Worm (Caenorhabditis elegans) whole organism, L4 larva: ENCODE measurements around the gene Y37E11B.5.

Source experiments
- F10B5.3 ChIP-seq: sonication (generic microtip); optimal IDR thresholded peaks from 2 replicates; lab custom pipeline; 2016; ENCODE audit warnings: mild to moderate bottlenecking, missing genetic modification characterization, missing compliant biosample characterization
- F44E2.7 ChIP-seq: fragments of 200-800 bp; sonication (Bioruptor generic); IDR thresholded peaks from 2 replicates; pipeline ENCODE4 v2.1.2; 2022; ENCODE audit warnings: missing genetic modification characterization, missing compliant biosample characterization
- R02D3.7 ChIP-seq: fragments of 150-350 bp; sonication (generic microtip); optimal IDR thresholded peaks from 3 replicates; lab custom pipeline; 2014; ENCODE audit warnings: missing biosample characterization, missing genetic modification characterization
- Y105C5A.15 ChIP-seq: fragments of 200-800 bp; sonication (Bioruptor generic); IDR thresholded peaks from 2 replicates; pipeline ENCODE4 v1.3.6; 2022; ENCODE audit warnings: missing genetic modification characterization, missing compliant biosample characterization
- Y48G9A.11 ChIP-seq: fragments of 200-800 bp; sonication (Bioruptor generic); IDR thresholded peaks from 2 replicates; pipeline ENCODE4 v1.3.6; 2022; ENCODE audit warnings: missing genetic modification reagents, missing genetic modification characterization, missing compliant biosample characterization
- aha-1 ChIP-seq: fragments of 150-350 bp; peaks from one replicate; lab custom pipeline; 2014; ENCODE audit warnings: missing biosample characterization, missing genetic modification characterization
- ama-1 ChIP-seq: fragments of 150-350 bp; optimal IDR thresholded peaks from 2 replicates; lab custom pipeline; 2014; ENCODE audit warnings: inconsistent platforms, mixed read lengths
- ces-1 ChIP-seq: fragments of 150-350 bp; sonication (generic microtip); optimal IDR thresholded peaks from 4 replicates; lab custom pipeline; 2014; ENCODE audit warnings: missing biosample characterization, missing genetic modification reagents, missing genetic modification characterization
- ctbp-1 ChIP-seq: fragments of 200-800 bp; sonication (Bioruptor generic); IDR thresholded peaks from 2 replicates; pipeline ENCODE4 v1.3.6; 2022; ENCODE audit warnings: missing genetic modification reagents, missing genetic modification characterization, missing compliant biosample characterization
- dpl-1 ChIP-seq: fragments of 150-350 bp; optimal IDR thresholded peaks from 2 replicates; lab custom pipeline; 2014; ENCODE audit warnings: missing biosample characterization, missing genetic modification reagents, missing genetic modification characterization
- dve-1 ChIP-seq: sonication (generic microtip); optimal IDR thresholded peaks from 2 replicates; lab custom pipeline; 2017; ENCODE audit warnings: antibody characterized with exemption, mild to moderate bottlenecking, missing genetic modification characterization, missing compliant biosample characterization; ENCODE audit not compliant: insufficient read depth
- hlh-11 ChIP-seq: fragments of 200-800 bp; sonication (Bioruptor generic); optimal IDR thresholded peaks from 2 replicates; lab custom pipeline; 2018; ENCODE audit warnings: mild to moderate bottlenecking, missing genetic modification characterization, missing compliant biosample characterization
- hmg-1.1 ChIP-seq: fragments of 200-800 bp; sonication (Bioruptor generic); IDR thresholded peaks from 2 replicates; pipeline ENCODE4 v1.3.6; 2022; ENCODE audit warnings: missing genetic modification reagents, missing genetic modification characterization, missing compliant biosample characterization
- jun-1 ChIP-seq: fragments of 150-350 bp; optimal IDR thresholded peaks from 2 replicates; lab custom pipeline; 2014; ENCODE audit warnings: missing biosample characterization, missing genetic modification reagents, missing genetic modification characterization
- lim-7 ChIP-seq: fragments of 200-800 bp; sonication (Bioruptor generic); IDR thresholded peaks from 2 replicates; pipeline ENCODE4 v1.3.6; 2022; ENCODE audit warnings: missing genetic modification characterization, missing compliant biosample characterization
- lin-38 ChIP-seq: fragments of 200-800 bp; sonication (Bioruptor generic); IDR thresholded peaks from 2 replicates; pipeline ENCODE4 v1.3.6; 2022; ENCODE audit warnings: missing genetic modification reagents, missing genetic modification characterization, missing compliant biosample characterization
- lsy-2 ChIP-seq, 2 experiments: fragments of 150-350 bp in 1 of 2; sonication (generic microtip) in 1 of 2; optimal IDR thresholded peaks; 2 replicates each; lab custom pipeline; 2014 to 2017; ENCODE audit warnings: missing biosample characterization in 2 of 2, missing genetic modification characterization in 2 of 2
- mes-2 ChIP-seq: sonication (generic microtip); optimal IDR thresholded peaks from 2 replicates; lab custom pipeline; 2016; ENCODE audit warnings: missing genotype, mild to moderate bottlenecking, missing genetic modification characterization, missing compliant biosample characterization; ENCODE audit not compliant: poor library complexity, severe bottlenecking
- mxl-2 ChIP-seq: fragments of 200-800 bp; sonication (Bioruptor generic); conservative IDR thresholded peaks from 2 replicates; pipeline ENCODE4 v1.3.6; 2022; ENCODE audit warnings: missing genetic modification reagents, missing genetic modification characterization, missing compliant biosample characterization
- mxl-3 ChIP-seq: fragments of 200-800 bp; sonication (Bioruptor generic); optimal IDR thresholded peaks from 2 replicates; lab custom pipeline; 2018; ENCODE audit warnings: mild to moderate bottlenecking, missing genetic modification characterization, missing compliant biosample characterization
- nhr-28 ChIP-seq: fragments of 150-350 bp; optimal IDR thresholded peaks from 2 replicates; lab custom pipeline; 2014; ENCODE audit warnings: missing biosample characterization, missing genetic modification characterization
- pha-4 ChIP-seq, 2 experiments: fragments of 150-350 bp in 1 of 2; fragments of 200-800 bp in 1 of 2; sonication (Bioruptor generic) in 1 of 2; IDR thresholded peaks in 1 of 2; optimal IDR thresholded peaks in 1 of 2; 2 replicates each; pipeline versions ENCODE4 v1.3.6 to Lab custom; 2014 to 2022; ENCODE audit warnings: missing genetic modification characterization in 2 of 2, missing genetic modification reagents in 2 of 2, missing biosample characterization in 1 of 2, missing compliant biosample characterization in 1 of 2
- set-16 ChIP-seq: fragments of 200-800 bp; sonication (Bioruptor generic); IDR thresholded peaks from 2 replicates; pipeline ENCODE4 v1.3.6; 2022; ENCODE audit warnings: missing genetic modification reagents, missing genetic modification characterization, missing compliant biosample characterization
- snpc-1.2 ChIP-seq: fragments of 200-800 bp; sonication (Bioruptor generic); IDR thresholded peaks from 2 replicates; pipeline ENCODE4 v1.3.6; 2022; ENCODE audit warnings: missing genetic modification reagents, missing genetic modification characterization, missing compliant biosample characterization
- unc-62 ChIP-seq, 3 experiments: fragments of 150-350 bp in 1 of 3; sonication (generic microtip); optimal IDR thresholded peaks in 2 of 3; peaks in 1 of 3; 1 replicate in 1 of 3; 2 replicates in 2 of 3; lab custom pipeline; 2014 to 2017; ENCODE audit warnings: missing biosample characterization in 3 of 3, missing genetic modification characterization in 3 of 3, missing genetic modification reagents in 3 of 3, missing genotype in 1 of 3
- zag-1 ChIP-seq: fragments of 150-350 bp; optimal IDR thresholded peaks from 2 replicates; lab custom pipeline; 2014; ENCODE audit warnings: missing biosample characterization, missing genetic modification characterization
- ztf-11 ChIP-seq: fragments of 150-350 bp; optimal IDR thresholded peaks from 2 replicates; lab custom pipeline; 2014; ENCODE audit warnings: missing biosample characterization, missing genetic modification characterization
- ztf-7 ChIP-seq: fragments of 150-350 bp; optimal IDR thresholded peaks from 2 replicates; lab custom pipeline; 2014; ENCODE audit warnings: missing biosample characterization, missing genetic modification characterization

The Y37E11B.5 gene

DNA sequence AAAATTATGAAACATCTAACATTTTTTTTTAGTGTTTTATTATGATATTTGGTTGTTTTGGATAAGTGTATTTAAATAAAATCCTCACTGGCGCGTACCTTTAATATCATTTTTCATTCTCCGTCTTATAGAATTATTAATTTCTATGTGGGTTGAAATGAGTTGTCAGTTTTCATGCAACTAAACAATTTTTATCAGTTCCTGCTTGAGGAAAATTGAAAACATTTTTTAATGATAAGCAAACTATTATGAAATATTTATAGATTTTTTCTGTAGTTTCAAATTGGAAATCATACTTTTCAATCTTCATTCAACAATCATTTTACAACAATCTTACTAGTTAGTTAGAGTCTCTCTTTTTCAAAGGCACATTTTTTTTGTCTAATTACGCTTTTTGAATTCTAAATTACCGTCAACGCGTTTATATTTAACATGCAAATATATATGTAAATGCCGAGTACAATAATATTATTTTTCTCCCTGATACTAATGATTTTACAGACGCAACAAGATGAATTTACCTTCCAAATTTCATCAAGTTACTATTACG lies 8.0 kb upstream of the Y37E11B.5 start, which contains the start of the genes Y37E11B.10 and kgb-2 (continued):
- TF ChIP-seq dpl-1 (GFP tag; lab: Kevin White, UChicago) (no peak), Y105C5A.15 (no peak), ctbp-1 (GFP tag; lab: Robert Waterston, UW) (no peak), hmg-1.1 (GFP tag; lab: Robert Waterston, UW) (no peak), ama-1 (lab: Kevin White, UChicago) (no peak), dve-1 (tag; lab: Kevin White, UChicago) (peak; percentile 8), ztf-7 (tag; lab: Kevin White, UChicago) (no peak), R02D3.7 (tag; lab: Kevin White, UChicago) (no peak), F10B5.3 (tag; lab: Kevin White, UChicago) (no peak)

- TF ChIP-seq mes-2 (tag; lab: Kevin White, UChicago) = no peak
- no peak for TF ChIP-seq Y48G9A.11 (GFP tag; lab: Robert Waterston, UW)
- no peak for TF ChIP-seq snpc-1.2 (GFP tag; lab: Robert Waterston, UW)
- TF ChIP-seq lim-7 (GFP tag; lab: Robert Waterston, UW) = 0 out of 2 replicates have a peak, but pooled peaks have one; percentile 56
- TF ChIP-seq set-16 = peak; percentile 89
Measured at ce11 chrIV:3604104-3604503, 5.8 kb upstream of the Y37E11B.5 start.

ce11 chrIV:3601846-3602245 lies 3.5 kb upstream of the Y37E11B.5 start:
- no peak for TF ChIP-seq mxl-2 (GFP tag; lab: Robert Waterston, UW)
- TF ChIP-seq nhr-28 (tag; lab: Kevin White, UChicago) = no peak
- no peak for TF ChIP-seq hlh-11 (tag; lab: Kevin White, UChicago)
- TF ChIP-seq ces-1 (GFP tag; lab: Kevin White, UChicago) = no peak
- no peak for TF ChIP-seq ama-1 (lab: Kevin White, UChicago)
- no peak for TF ChIP-seq ztf-11 (tag; lab: Kevin White, UChicago)
- TF ChIP-seq aha-1 (tag; lab: Kevin White, UChicago) = peak; percentile 87
- TF ChIP-seq mxl-3 (GFP tag; lab: Kevin White, UChicago) = no peak
- TF ChIP-seq jun-1 (tag; lab: Kevin White, UChicago) = no peak
- peak; percentile 80 for TF ChIP-seq set-16
- TF ChIP-seq pha-4 (GFP tag; IDR thresholded peaks at IDR 0.05; lab: Robert Waterston, UW) = no peak
- TF ChIP-seq pha-4 (tag; optimal IDR thresholded peaks at IDR 0.05; lab: Kevin White, UChicago) = no peak

DNA sequence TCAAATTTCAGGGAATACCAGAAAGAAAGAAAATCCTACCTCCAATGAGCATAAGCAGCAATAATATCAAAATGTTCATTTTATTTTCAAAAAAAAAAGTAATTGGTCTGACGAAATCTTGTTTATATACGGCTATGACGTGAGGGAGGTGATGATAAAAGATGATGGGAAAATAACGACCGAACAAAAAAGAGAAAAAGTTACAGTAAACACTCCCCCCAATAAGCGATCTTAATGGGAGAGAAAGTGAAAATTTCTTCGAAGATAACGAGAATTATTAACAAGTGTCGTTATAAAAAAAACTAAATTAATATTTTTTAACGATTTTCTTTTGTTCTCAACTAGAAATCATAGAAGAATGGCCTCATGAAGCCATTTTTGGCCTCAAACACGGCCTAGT lies 1.6 kb upstream of the Y37E11B.5 start, which contains the start of gene Y37E11B.7:
Gene Y37E11B.7 (minus strand): TSS at position 207 of the 400 bp plus-strand sequence.
- TF ChIP-seq mxl-2 (GFP tag; lab: Robert Waterston, UW) (no peak), lsy-2 (tag; optimal IDR thresholded peaks at IDR 0.05; lab: Kevin White, UChicago) (peak in 1 of 2 experiments; percentile 41)

DNA sequence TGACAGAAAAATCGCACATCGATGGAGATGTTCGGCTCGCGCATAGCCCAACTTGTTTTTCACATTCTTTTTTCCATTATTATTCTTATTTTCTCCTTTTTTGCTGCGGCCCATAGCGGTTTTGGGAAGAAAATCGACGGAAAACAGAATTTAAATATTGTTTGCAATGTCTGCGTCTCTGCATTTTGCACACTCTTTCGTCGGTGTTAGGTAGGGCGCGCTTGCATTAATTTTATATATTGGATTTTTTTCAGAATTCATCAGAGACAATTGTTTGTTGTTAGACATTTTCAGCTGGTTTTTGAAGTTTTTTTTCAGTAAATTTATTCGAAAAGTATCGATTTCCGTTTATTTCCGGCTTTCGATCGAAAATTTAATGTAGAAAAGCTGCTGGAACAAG lies 774 bp upstream of the Y37E11B.5 start, which contains the start of gene Y37E11B.6:
Gene Y37E11B.6 (minus strand): TSS at position 181 of the 400 bp plus-strand sequence.
- TF ChIP-seq lin-38 (GFP tag; lab: Robert Waterston, UW) (peak; percentile 79), zag-1 (no peak)

- TF ChIP-seq F44E2.7 (GFP tag; lab: Robert Waterston, UW) = no peak
- peak in 1 of 2 experiments; percentile 97 for TF ChIP-seq unc-62 (GFP tag; optimal IDR thresholded peaks at IDR 0.05 in 1 of 2; lab: Kevin White, UChicago)
- no peak for TF ChIP-seq unc-62 (tag; optimal IDR thresholded peaks at IDR 0.05; lab: Kevin White, UChicago)
Measured at ce11 chrIV:3597356-3597755, 996 bp downstream of the Y37E11B.5 start.
